Fruit fly (Drosophila melanogaster) whole organism, embryonic: Measurements from ENCODE around the gene CG14244.

Experiments
- CG10147 ChIP-seq: fragments of 200-800 bp; sonication (Bioruptor generic); optimal IDR thresholded peaks from 2 replicates; lab custom pipeline; 2019; ENCODE audit warnings: missing biosample characterization, mild to moderate bottlenecking, missing genetic modification characterization, moderate library complexity
- CG13894 ChIP-seq: fragments of 200-800 bp; sonication (Bioruptor generic); optimal IDR thresholded peaks from 3 replicates; lab custom pipeline; 2018; ENCODE audit warnings: missing biosample characterization, mild to moderate bottlenecking, missing genetic modification characterization, moderate library complexity
- CG18619 ChIP-seq: fragments of 200-800 bp; sonication (Bioruptor generic); optimal IDR thresholded peaks from 3 replicates; lab custom pipeline; 2017; ENCODE audit warnings: missing biosample characterization, mild to moderate bottlenecking, missing genetic modification characterization
- CG5180 ChIP-seq: fragments of 200-800 bp; sonication (Bioruptor generic); optimal IDR thresholded peaks from 3 replicates; lab custom pipeline; 2017; ENCODE audit warnings: missing biosample characterization, missing genetic modification characterization, mild to moderate bottlenecking, moderate library complexity, missing genetic modification reagents
- GATAe ChIP-seq: fragments of 200-800 bp; sonication (Bioruptor generic); conservative IDR thresholded peaks from 2 replicates; pipeline ENCODE4 v1.3.6; 2022; ENCODE audit warnings: missing biosample characterization, missing genetic modification characterization
- NFAT ChIP-seq: fragments of 200-800 bp; sonication (Bioruptor generic); IDR thresholded peaks from 2 replicates; pipeline ENCODE4 v1.3.6; 2022; ENCODE audit warnings: missing biosample characterization, missing genetic modification characterization
- ci ChIP-seq: fragments of 200-800 bp; sonication (Bioruptor generic); IDR thresholded peaks from 3 replicates; pipeline ENCODE4 v1.3.6; 2022; ENCODE audit warnings: missing biosample characterization, missing genetic modification characterization
- dimm ChIP-seq: fragments of 200-800 bp; sonication (Bioruptor generic); IDR thresholded peaks from 2 replicates; pipeline ENCODE4 v1.3.6; 2022; ENCODE audit warnings: missing biosample characterization, missing genetic modification characterization
- fru ChIP-seq: fragments of >200 bp; optimal IDR thresholded peaks from 2 replicates; lab custom pipeline; 2017
- org-1 ChIP-seq: fragments of 200-800 bp; sonication (Bioruptor generic); optimal IDR thresholded peaks from 2 replicates; lab custom pipeline; 2017; ENCODE audit warnings: missing biosample characterization, missing genetic modification characterization
- pan ChIP-seq, 4 experiments: fragments of >200 bp in 3 of 4; fragments of 200-800 bp in 1 of 4; sonication (Bioruptor generic) in 1 of 4; optimal IDR thresholded peaks in 3 of 4; IDR thresholded peaks in 1 of 4; 2 replicates each; pipeline versions ENCODE4 v1.3.6 to Lab custom; 2017 to 2022; ENCODE audit warnings: missing biosample characterization in 2 of 4, missing genetic modification characterization in 2 of 4, mixed read lengths in 1 of 4
- wek ChIP-seq: fragments of 200-800 bp; sonication (Bioruptor generic); optimal IDR thresholded peaks from 3 replicates; lab custom pipeline; 2018; ENCODE audit warnings: missing biosample characterization, mild to moderate bottlenecking, missing genetic modification characterization, moderate library complexity
- z ChIP-seq: fragments of 200-800 bp; sonication (Bioruptor generic); IDR thresholded peaks from 3 replicates; pipeline ENCODE4 v1.3.6; 2022; ENCODE audit warnings: missing biosample characterization, missing genetic modification characterization

DNA sequence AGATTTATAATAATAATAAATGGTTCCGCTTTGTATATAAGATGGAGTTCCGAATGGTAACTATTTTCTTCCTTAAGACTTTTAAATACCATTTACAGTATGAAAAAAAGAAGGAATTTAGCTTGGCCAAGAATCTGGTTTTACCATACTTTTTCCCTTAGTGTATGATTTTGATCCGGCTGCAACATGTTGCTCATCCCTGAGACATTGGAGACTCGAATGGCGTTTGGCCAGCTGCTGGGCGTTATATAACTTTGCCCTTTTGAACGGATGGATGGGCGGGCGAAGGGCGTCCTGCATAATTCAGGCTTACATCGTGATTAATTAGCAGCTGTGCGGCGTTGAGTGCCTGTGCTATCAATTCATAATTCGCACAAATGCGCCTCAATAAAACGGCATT, 21.6 kb upstream of the CG14244 start:
- no peak for TF ChIP-seq dimm (GFP tag; lab: Robert Waterston, UW)
- no peak for TF ChIP-seq fru (lab: Kevin White, UChicago)
- TF ChIP-seq CG5180 (GFP tag; lab: Kevin White, UChicago): no peak
- no peak for TF ChIP-seq GATAe (GFP tag; lab: Robert Waterston, UW)
- TF ChIP-seq NFAT (GFP tag; lab: Robert Waterston, UW): no peak
- no peak for TF ChIP-seq z (GFP tag; lab: Robert Waterston, UW)
- TF ChIP-seq ci: no peak
- no peak for TF ChIP-seq org-1
- TF ChIP-seq CG18619 (GFP tag; lab: Kevin White, UChicago): no peak
- no peak for TF ChIP-seq CG10147
- no peak for TF ChIP-seq pan (optimal IDR thresholded peaks at IDR 0.05; lab: Kevin White, UChicago)
- no peak for TF ChIP-seq pan (GFP tag; optimal IDR thresholded peaks at IDR 0.05 in 1 of 2, IDR thresholded peaks at IDR 0.05 in 1 of 2)
- no peak for TF ChIP-seq wek
- no peak for TF ChIP-seq CG13894
